Worm (Caenorhabditis elegans) whole organism, L2 larva: Measurements from ENCODE around the gene Y67D8C.6.

Experiments used
- ceh-16 ChIP-seq: fragments of 150-350 bp; optimal IDR thresholded peaks from 2 replicates; lab custom pipeline; 2014; ENCODE audit warnings: missing biosample characterization, missing genetic modification characterization
- skn-1 ChIP-seq: sonication (generic microtip); optimal IDR thresholded peaks from 2 replicates; lab custom pipeline; 2017; ENCODE audit warnings: missing biosample characterization, missing genetic modification characterization
- sma-3 ChIP-seq: sonication (generic microtip); optimal IDR thresholded peaks from 2 replicates; lab custom pipeline; 2016; ENCODE audit warnings: missing genetic modification reagents, missing genetic modification characterization, missing compliant biosample characterization
- snpc-4 ChIP-seq: fragments of 150-350 bp; optimal IDR thresholded peaks from 2 replicates; lab custom pipeline; 2014; ENCODE audit warnings: missing biosample characterization, missing genetic modification characterization
- ztf-11 ChIP-seq: sonication (generic microtip); optimal IDR thresholded peaks from 2 replicates; lab custom pipeline; 2017; ENCODE audit warnings: missing biosample characterization, missing genetic modification characterization
- ztf-4 ChIP-seq: fragments of 150-350 bp; optimal IDR thresholded peaks from 2 replicates; lab custom pipeline; 2014; ENCODE audit warnings: missing biosample characterization, missing genetic modification characterization

ce11 chrIV:3046889-3047288, 16.3 kb downstream of the Y67D8C.6 start:
- no peak for TF ChIP-seq ztf-11
- TF ChIP-seq skn-1 (tag; lab: Kevin White, UChicago), result no peak
- no peak for TF ChIP-seq sma-3 (GFP tag; lab: Kevin White, UChicago)
- TF ChIP-seq snpc-4, result no peak
- no peak for TF ChIP-seq ztf-4 (tag; lab: Kevin White, UChicago)
- TF ChIP-seq ceh-16, result no peak
